Fruit fly (Drosophila melanogaster) whole organism: Measurements from ENCODE around the gene GCS2beta.

Experiments
- CG8478 ChIP-seq: fragments of >200 bp; optimal IDR thresholded peaks from 2 replicates; lab custom pipeline; 2018; ENCODE audit warnings: inconsistent platforms
- usp ChIP-seq: fragments of >200 bp; optimal IDR thresholded peaks from 2 replicates; lab custom pipeline; 2017; ENCODE audit warnings: missing biosample characterization, missing genetic modification characterization, mixed read lengths

dm6 chr2L:17495759-17496158, 11.7 kb upstream of the GCS2beta start:
- TF ChIP-seq usp (GFP tag; lab: Kevin White, UChicago) (no peak), CG8478 (lab: Kevin White, UChicago) (no peak)
